Worm (Caenorhabditis elegans) whole organism, midembryonic: ENCODE data around the gene tsen-2.

Experiments used
- T22C8.4 ChIP-seq: fragments of 200-800 bp; sonication (Bioruptor generic); IDR thresholded peaks from 2 replicates; pipeline ENCODE4 v1.3.6; 2022; ENCODE audit warnings: missing genetic modification characterization, missing compliant biosample characterization
- cog-1 ChIP-seq: sonication (generic microtip); optimal IDR thresholded peaks from 2 replicates; lab custom pipeline; 2016; ENCODE audit warnings: missing genetic modification characterization, missing compliant biosample characterization
- flt-1 ChIP-seq: fragments of 200-800 bp; sonication (Bioruptor generic); IDR thresholded peaks from 2 replicates; pipeline ENCODE4 v1.3.6; 2022; ENCODE audit warnings: missing genetic modification characterization, missing compliant biosample characterization
- med-1 ChIP-seq: sonication (generic microtip); optimal IDR thresholded peaks from 2 replicates; lab custom pipeline; 2017; ENCODE audit warnings: missing genetic modification characterization, mild to moderate bottlenecking, missing compliant biosample characterization, antibody characterized with exemption, missing genetic modification reagents; ENCODE audit not compliant: insufficient read depth
- tab-1 ChIP-seq: fragments of 200-800 bp; sonication (Bioruptor generic); IDR thresholded peaks from 2 replicates; pipeline ENCODE4 v1.3.6; 2022; ENCODE audit warnings: missing genetic modification characterization, missing compliant biosample characterization
- ztf-23 ChIP-seq: fragments of 200-800 bp; sonication (Bioruptor generic); IDR thresholded peaks from 2 replicates; pipeline ENCODE4 v1.3.6; 2022; ENCODE audit warnings: missing genetic modification reagents, missing genetic modification characterization, missing compliant biosample characterization
- ztf-29 ChIP-seq: fragments of 200-800 bp; sonication (Bioruptor generic); IDR thresholded peaks from 2 replicates; pipeline ENCODE4 v1.3.6; 2022; ENCODE audit warnings: missing genetic modification reagents, missing genetic modification characterization, missing compliant biosample characterization

- TF ChIP-seq flt-1 (GFP tag; lab: Robert Waterston, UW) (no peak), ztf-23 (no peak), ztf-29 (GFP tag; lab: Robert Waterston, UW) (no peak), med-1 (GFP tag; lab: Kevin White, UChicago) (no peak), T22C8.4 (GFP tag; lab: Robert Waterston, UW) (no peak), cog-1 (no peak), tab-1 (no peak)
Measured at ce11 chrIII:11923586-11923985, 25.5 kb upstream of the tsen-2 start, which contains the start of gene nft-1.
